In the genomic region with DNA sequence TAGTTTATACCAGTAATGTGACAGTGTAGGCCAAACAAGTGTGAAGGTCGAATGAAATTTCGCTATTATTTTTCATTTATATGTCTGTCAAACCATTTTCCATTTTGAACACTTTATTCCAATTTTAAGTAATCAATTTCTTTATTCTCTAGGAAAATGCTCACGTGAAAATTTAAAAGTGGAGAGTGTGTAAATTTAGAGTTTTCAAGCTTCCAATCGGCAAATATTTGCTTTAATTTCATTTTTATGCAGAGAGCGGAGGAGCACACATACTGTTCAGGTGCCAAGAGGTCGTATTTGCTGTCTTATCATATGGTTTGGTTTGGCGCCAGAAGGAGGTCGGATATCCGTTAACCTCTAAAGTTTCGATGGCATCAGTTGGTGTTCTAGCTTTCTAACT, we compare ENCODE assay signal across 5 worm cellular contexts.
TF ChIP-seq lines count a peak whose summit lies in the region.

No protein-coding gene starts in this region.

TF ChIP-seq in whole organism, L1 larva, 84 proteins besides CTCF, POLR2A, EP300 and RAD21:
- TF ChIP-seq pag-3 (tag; optimal IDR thresholded peaks at IDR 0.05; lab: Kevin White, UChicago; ENCODE audit: borderline replicate concordance, insufficient read depth) (no peak), rnt-1 (tag; optimal IDR thresholded peaks at IDR 0.05; lab: Kevin White, UChicago) (peak; percentile 52), unc-62 (GFP tag; optimal IDR thresholded peaks at IDR 0.05; lab: Kevin White, UChicago) (no peak), mef-2 (tag; optimal IDR thresholded peaks at IDR 0.05; lab: Kevin White, UChicago) (no peak), dpl-1 (GFP tag; optimal IDR thresholded peaks at IDR 0.05; lab: Kevin White, UChicago) (peak in 1 of 3 experiments; percentile 20), lir-3 (tag; optimal IDR thresholded peaks at IDR 0.05; lab: Kevin White, UChicago; ENCODE audit: poor library complexity) (no peak), unc-86 (tag; optimal IDR thresholded peaks at IDR 0.05; lab: Kevin White, UChicago) (no peak), unc-30 (tag; optimal IDR thresholded peaks at IDR 0.05; lab: Kevin White, UChicago) (no peak), mep-1 (tag; optimal IDR thresholded peaks at IDR 0.05; lab: Kevin White, UChicago) (no peak), Y116A8C.19 (tag; optimal IDR thresholded peaks at IDR 0.05; lab: Kevin White, UChicago; ENCODE audit: borderline replicate concordance) (no peak), isw-1 (GFP tag; IDR thresholded peaks at IDR 0.05; lab: Robert Waterston, UW) (no peak)

TF ChIP-seq in whole organism, L2 larva, 48 proteins besides CTCF, POLR2A, EP300 and RAD21:
- TF ChIP-seq nhr-11 (tag; optimal IDR thresholded peaks at IDR 0.05; lab: Kevin White, UChicago) (peak; percentile 3), nhr-12 (tag; optimal IDR thresholded peaks at IDR 0.05; lab: Kevin White, UChicago) (no peak), dmd-4 (tag; optimal IDR thresholded peaks at IDR 0.05; lab: Kevin White, UChicago) (no peak)

TF ChIP-seq in whole organism, L3 larva, 47 proteins besides CTCF, POLR2A, EP300 and RAD21:
- peak; percentile 75 for TF ChIP-seq pha-4 (tag; optimal IDR thresholded peaks at IDR 0.05; lab: Kevin White, UChicago)
- no peak for TF ChIP-seq nhr-11 (tag; optimal IDR thresholded peaks at IDR 0.05; lab: Kevin White, UChicago)
- no peak for TF ChIP-seq fkh-10 (GFP tag; optimal IDR thresholded peaks at IDR 0.05; lab: Kevin White, UChicago)

TF ChIP-seq in whole organism, L4 larva, 104 proteins besides CTCF, POLR2A, EP300 and RAD21:
- TF ChIP-seq ceh-20 (GFP tag; IDR thresholded peaks at IDR 0.05; lab: Robert Waterston, UW): 0 out of 2 replicates have a peak, but pooled peaks have one; percentile 19
- TF ChIP-seq zfp-2 (tag; optimal IDR thresholded peaks at IDR 0.05; lab: Kevin White, UChicago): no peak
- TF ChIP-seq daf-8 (GFP tag; IDR thresholded peaks at IDR 0.05; lab: Robert Waterston, UW): no peak
- no peak for TF ChIP-seq nhr-48 (tag; optimal IDR thresholded peaks at IDR 0.05; lab: Kevin White, UChicago)
- no peak for TF ChIP-seq ceh-32 (tag; optimal IDR thresholded peaks at IDR 0.05; lab: Kevin White, UChicago; ENCODE audit: poor library complexity)
- no peak for TF ChIP-seq hlh-30 (tag; optimal IDR thresholded peaks at IDR 0.05; lab: Kevin White, UChicago; ENCODE audit: insufficient read depth)
- TF ChIP-seq sdz-12 (GFP tag; optimal IDR thresholded peaks at IDR 0.05; lab: Kevin White, UChicago): peak; percentile 44
- TF ChIP-seq egl-43 (GFP tag; IDR thresholded peaks at IDR 0.05; lab: Robert Waterston, UW): 0 out of 2 replicates have a peak, but pooled peaks have one; percentile 14
- no peak for TF ChIP-seq lir-3 (tag; optimal IDR thresholded peaks at IDR 0.05; lab: Kevin White, UChicago)
- no peak for TF ChIP-seq mxl-3 (GFP tag; optimal IDR thresholded peaks at IDR 0.05; lab: Kevin White, UChicago)
- peak; percentile 33 for TF ChIP-seq nhr-11 (tag; optimal IDR thresholded peaks at IDR 0.05; lab: Kevin White, UChicago)
- no peak for TF ChIP-seq ZK546.5 (tag; optimal IDR thresholded peaks at IDR 0.05; lab: Kevin White, UChicago)
- peak; percentile 74 for TF ChIP-seq aha-1 (tag; lab: Kevin White, UChicago)
- no peak for TF ChIP-seq nhr-237 (tag; optimal IDR thresholded peaks at IDR 0.05; lab: Kevin White, UChicago)
- TF ChIP-seq madf-5 (GFP tag; IDR thresholded peaks at IDR 0.05; lab: Robert Waterston, UW): 0 out of 4 replicates have a peak, but pooled peaks of 1 of the 2 experiments have one; percentile 11
- TF ChIP-seq unc-130 (GFP tag; optimal IDR thresholded peaks at IDR 0.05; lab: Kevin White, UChicago): no peak
- no peak for TF ChIP-seq php-3 (GFP tag; IDR thresholded peaks at IDR 0.05; lab: Robert Waterston, UW)

TF ChIP-seq in whole organism, young adult, 124 proteins besides CTCF, POLR2A, EP300 and RAD21:
- no peak for TF ChIP-seq egl-44 (GFP tag; IDR thresholded peaks at IDR 0.05; lab: Robert Waterston, UW)
- no peak for TF ChIP-seq ceh-100 (GFP tag; IDR thresholded peaks at IDR 0.05; lab: Robert Waterston, UW)
- TF ChIP-seq hsf-1 (GFP tag; IDR thresholded peaks at IDR 0.05; lab: Robert Waterston, UW): no peak
- 0 out of 2 replicates have a peak, but pooled peaks have one; percentile 9 for TF ChIP-seq Y53G8AR.9 (GFP tag; conservative IDR thresholded peaks at IDR 0.05; lab: Robert Waterston, UW)
TF ChIP-seq in whole organism, young adult: peak in this region for 1.
